Fruit fly (Drosophila melanogaster): ENCODE measurements around the gene Obp93a.

The Obp93a gene

dm6 chr3R:21129617-21130016 is at the start of gene Obp93a:
Gene Obp93a (minus strand): TSS chr3R:21129717.
- TF ChIP-seq fru (GFP tag; optimal IDR thresholded peaks at IDR 0.05) (no peak), Abd-B (GFP tag; optimal IDR thresholded peaks at IDR 0.05) (no peak), foxo (GFP tag; optimal IDR thresholded peaks at IDR 0.05) (no peak), Vsx2 (GFP tag; optimal IDR thresholded peaks at IDR 0.05; ENCODE audit: partially characterized antibody) (no peak), OdsH (GFP tag; optimal IDR thresholded peaks at IDR 0.05) (no peak), Jra (GFP tag; optimal IDR thresholded peaks at IDR 0.05) (no peak), dmrt93B (GFP tag; optimal IDR thresholded peaks at IDR 0.05) (no peak), HLH106 (tag; optimal IDR thresholded peaks at IDR 0.05) (no peak)

dm6 chr3R:21176663-21177145 is 47.2 kb upstream of the Obp93a start:
- peak; percentile 27 for TF ChIP-seq h (GFP tag; optimal IDR thresholded peaks at IDR 0.05)
- TF ChIP-seq Rel (GFP tag; optimal IDR thresholded peaks at IDR 0.05): no peak
- TF ChIP-seq Rel (tag; optimal IDR thresholded peaks at IDR 0.05): peak; percentile 55
- TF ChIP-seq foxo (GFP tag; optimal IDR thresholded peaks at IDR 0.05): peak in 1 of 2 experiments; percentile 22
- no peak for TF ChIP-seq pan (optimal IDR thresholded peaks at IDR 0.05)
- no peak for TF ChIP-seq Vsx2 (GFP tag; optimal IDR thresholded peaks at IDR 0.05; ENCODE audit: partially characterized antibody)
- peak; percentile 14 for TF ChIP-seq rgr (GFP tag; optimal IDR thresholded peaks at IDR 0.05)
- TF ChIP-seq OdsH (GFP tag; optimal IDR thresholded peaks at IDR 0.05): peak; percentile 45
- TF ChIP-seq psq (GFP tag; optimal IDR thresholded peaks at IDR 0.05): peak; percentile 23
- TF ChIP-seq woc (GFP tag; optimal IDR thresholded peaks at IDR 0.05): no peak
- no peak for TF ChIP-seq CrebA (GFP tag; optimal IDR thresholded peaks at IDR 0.05; ENCODE audit: borderline replicate concordance)
- TF ChIP-seq fru (GFP tag; optimal IDR thresholded peaks at IDR 0.05): no peak
- TF ChIP-seq Hr83 (GFP tag; optimal IDR thresholded peaks at IDR 0.05; ENCODE audit: poor library complexity, severe bottlenecking): peak; percentile 32
- TF ChIP-seq Sp1 (GFP tag; optimal IDR thresholded peaks at IDR 0.05): peak; percentile 3

dm6 chr3R:21169525-21170149 is 40.1 kb upstream of the Obp93a start:
- TF ChIP-seq pan (optimal IDR thresholded peaks at IDR 0.05): no peak
- TF ChIP-seq br (GFP tag; optimal IDR thresholded peaks at IDR 0.05): no peak
- TF ChIP-seq tai (GFP tag; optimal IDR thresholded peaks at IDR 0.05): no peak
- no peak for TF ChIP-seq foxo (GFP tag; optimal IDR thresholded peaks at IDR 0.05)
- TF ChIP-seq dsf (GFP tag; optimal IDR thresholded peaks at IDR 0.05; ENCODE audit: borderline replicate concordance): no peak
- TF ChIP-seq Vsx2 (GFP tag; optimal IDR thresholded peaks at IDR 0.05; ENCODE audit: partially characterized antibody): no peak
- no peak for TF ChIP-seq usp (GFP tag; optimal IDR thresholded peaks at IDR 0.05)
- no peak for TF ChIP-seq sage (GFP tag; optimal IDR thresholded peaks at IDR 0.05)
- TF ChIP-seq Sp1 (GFP tag; optimal IDR thresholded peaks at IDR 0.05): no peak
- no peak for TF ChIP-seq dl (GFP tag; optimal IDR thresholded peaks at IDR 0.05; ENCODE audit: insufficient read depth in 1 of 2, partially characterized antibody in 2 of 2)
- no peak for TF ChIP-seq Mio (GFP tag; optimal IDR thresholded peaks at IDR 0.05)
- TF ChIP-seq HLH106 (tag; optimal IDR thresholded peaks at IDR 0.05): no peak
- TF ChIP-seq ey (GFP tag; optimal IDR thresholded peaks at IDR 0.05): no peak
- TF ChIP-seq CrebA (GFP tag; optimal IDR thresholded peaks at IDR 0.05; ENCODE audit: borderline replicate concordance): no peak
- TF ChIP-seq Rel (GFP tag; optimal IDR thresholded peaks at IDR 0.05): no peak
- TF ChIP-seq Rel (tag; optimal IDR thresholded peaks at IDR 0.05): no peak

- TF ChIP-seq h (GFP tag; optimal IDR thresholded peaks at IDR 0.05) (no peak), Vsx2 (GFP tag; optimal IDR thresholded peaks at IDR 0.05; ENCODE audit: partially characterized antibody) (no peak), CG32264 (GFP tag; optimal IDR thresholded peaks at IDR 0.05) (no peak), ey (GFP tag; optimal IDR thresholded peaks at IDR 0.05) (no peak), fru (GFP tag; optimal IDR thresholded peaks at IDR 0.05) (no peak), Hr83 (GFP tag; optimal IDR thresholded peaks at IDR 0.05; ENCODE audit: poor library complexity, severe bottlenecking) (no peak), sv (GFP tag; optimal IDR thresholded peaks at IDR 0.05) (no peak), CG9705 (GFP tag; optimal IDR thresholded peaks at IDR 0.05) (no peak), Mio (GFP tag; optimal IDR thresholded peaks at IDR 0.05) (no peak), Dfd (GFP tag; optimal IDR thresholded peaks at IDR 0.05) (no peak), Dif (GFP tag; optimal IDR thresholded peaks at IDR 0.05; ENCODE audit: partially characterized antibody) (no peak), Sp1 (GFP tag; optimal IDR thresholded peaks at IDR 0.05) (no peak)
Observed at dm6 chr3R:21168105-21168504, 38.6 kb upstream of the Obp93a start, which contains the start of gene Snmp1. Gene Snmp1 (minus strand): TSS chr3R:21168205.

Measured in whole organism, wandering third instar larva.